Fruit fly (Drosophila melanogaster) whole organism, embryonic: ENCODE data around the gene CG6766.

ENCODE experiments used
- B-H1 ChIP-seq: fragments of 200-800 bp; sonication (Bioruptor generic); IDR thresholded peaks from 3 replicates; pipeline ENCODE4 v1.3.6; 2022; ENCODE audit warnings: missing biosample characterization, missing genetic modification characterization
- CG11456 ChIP-seq: fragments of 200-800 bp; sonication (Bioruptor generic); IDR thresholded peaks from 3 replicates; pipeline ENCODE4 v1.3.6; 2022; ENCODE audit warnings: missing biosample characterization, missing genetic modification characterization
- CG12155 ChIP-seq: fragments of 200-800 bp; sonication (Bioruptor generic); optimal IDR thresholded peaks from 3 replicates; lab custom pipeline; 2016; ENCODE audit warnings: missing biosample characterization, missing genetic modification characterization
- CG12219 ChIP-seq: fragments of 200-800 bp; sonication (Bioruptor generic); optimal IDR thresholded peaks from 3 replicates; lab custom pipeline; 2018; ENCODE audit warnings: missing biosample characterization, mild to moderate bottlenecking, missing genetic modification characterization
- CG14050 ChIP-seq: fragments of 200-800 bp; sonication (Bioruptor generic); IDR thresholded peaks from 3 replicates; pipeline ENCODE4 v1.3.6; 2022; ENCODE audit warnings: missing biosample characterization, missing genetic modification characterization
- CG1603 ChIP-seq: fragments of 200-800 bp; sonication (Bioruptor generic); optimal IDR thresholded peaks from 2 replicates; lab custom pipeline; 2019; ENCODE audit warnings: missing biosample characterization, mild to moderate bottlenecking, missing genetic modification characterization, moderate library complexity
- CG18476 ChIP-seq: fragments of 200-800 bp; sonication (Bioruptor generic); optimal IDR thresholded peaks from 2 replicates; lab custom pipeline; 2016; ENCODE audit warnings: missing biosample characterization, mild to moderate bottlenecking, missing genetic modification characterization
- CG2116 ChIP-seq: fragments of 200-800 bp; sonication (Bioruptor generic); optimal IDR thresholded peaks from 3 replicates; lab custom pipeline; 2018; ENCODE audit warnings: missing biosample characterization, mild to moderate bottlenecking, missing genetic modification characterization
- CG32767 ChIP-seq: fragments of 200-800 bp; sonication (Bioruptor generic); IDR thresholded peaks from 2 replicates; pipeline ENCODE4 v1.3.6; 2022; ENCODE audit warnings: missing biosample characterization, missing genetic modification characterization
- CG34376 ChIP-seq: fragments of 200-800 bp; sonication (Bioruptor generic); optimal IDR thresholded peaks from 2 replicates; lab custom pipeline; 2018; ENCODE audit warnings: missing biosample characterization, mild to moderate bottlenecking, missing genetic modification characterization
- CG4617 ChIP-seq: fragments of 200-800 bp; sonication (Bioruptor generic); optimal IDR thresholded peaks from 3 replicates; lab custom pipeline; 2016; ENCODE audit warnings: missing biosample characterization, missing genetic modification characterization, borderline replicate concordance
- CG7839 ChIP-seq: fragments of 200-800 bp; sonication (Bioruptor generic); optimal IDR thresholded peaks from 3 replicates; lab custom pipeline; 2018; ENCODE audit warnings: missing biosample characterization, mild to moderate bottlenecking, missing genetic modification characterization, moderate library complexity
- CG7928 ChIP-seq: fragments of 200-800 bp; sonication (Bioruptor generic); optimal IDR thresholded peaks from 2 replicates; lab custom pipeline; 2017; ENCODE audit warnings: missing biosample characterization, mild to moderate bottlenecking, missing genetic modification characterization
- CG9437 ChIP-seq: fragments of 200-800 bp; sonication (Bioruptor generic); optimal IDR thresholded peaks from 2 replicates; lab custom pipeline; 2018; ENCODE audit warnings: missing biosample characterization, mild to moderate bottlenecking, missing genetic modification characterization
- CG9817 ChIP-seq: fragments of 200-800 bp; sonication (Bioruptor generic); optimal IDR thresholded peaks from 2 replicates; lab custom pipeline; 2018; ENCODE audit warnings: missing biosample characterization, mild to moderate bottlenecking, missing genetic modification characterization, moderate library complexity
- Chrac-16 ChIP-seq: fragments of 200-800 bp; sonication (Bioruptor generic); optimal IDR thresholded peaks from 3 replicates; lab custom pipeline; 2016; ENCODE audit warnings: missing biosample characterization, missing genetic modification characterization
- CkIIα-i1 ChIP-seq: fragments of 200-800 bp; sonication (Bioruptor generic); IDR thresholded peaks from 2 replicates; pipeline ENCODE4 v1.3.6; 2022; ENCODE audit warnings: missing biosample characterization, missing genetic modification characterization
- Drgx ChIP-seq: fragments of 200-800 bp; sonication (Bioruptor generic); IDR thresholded peaks from 2 replicates; pipeline ENCODE4 v1.3.6; 2022; ENCODE audit warnings: missing biosample characterization, missing genetic modification characterization
- Elba2 ChIP-seq: fragments of 200-800 bp; sonication (Bioruptor generic); optimal IDR thresholded peaks from 3 replicates; lab custom pipeline; 2016; ENCODE audit warnings: missing biosample characterization, missing genetic modification characterization
- Fer1 ChIP-seq: fragments of 200-800 bp; sonication (Bioruptor generic); optimal IDR thresholded peaks from 2 replicates; lab custom pipeline; 2017; ENCODE audit warnings: missing biosample characterization, mild to moderate bottlenecking, missing genetic modification characterization
- Gug ChIP-seq: fragments of 200-800 bp; sonication (Bioruptor generic); IDR thresholded peaks from 4 replicates; pipeline ENCODE4 v1.3.6; 2022; ENCODE audit warnings: missing biosample characterization, missing genetic modification characterization
- HLH3B ChIP-seq: fragments of 200-800 bp; sonication (Bioruptor generic); IDR thresholded peaks from 2 replicates; pipeline ENCODE4 v1.3.6; 2022; ENCODE audit warnings: missing biosample characterization, missing genetic modification characterization
- MBD-R2 ChIP-seq: fragments of 200-800 bp; sonication (Bioruptor generic); IDR thresholded peaks from 2 replicates; pipeline ENCODE4 v1.3.6; 2022; ENCODE audit warnings: missing biosample characterization, missing genetic modification characterization
- Max ChIP-seq: fragments of 200-800 bp; sonication (Bioruptor generic); optimal IDR thresholded peaks from 2 replicates; lab custom pipeline; 2016; ENCODE audit warnings: missing biosample characterization, mild to moderate bottlenecking, missing genetic modification characterization
- Meics ChIP-seq: fragments of 200-800 bp; sonication (Bioruptor generic); optimal IDR thresholded peaks from 2 replicates; lab custom pipeline; 2017; ENCODE audit warnings: missing biosample characterization, mild to moderate bottlenecking, missing genetic modification characterization
- NK7.1 ChIP-seq: fragments of 200-800 bp; sonication (Bioruptor generic); optimal IDR thresholded peaks from 3 replicates; lab custom pipeline; 2016; ENCODE audit warnings: missing biosample characterization, missing genetic modification characterization
- Pdp1 ChIP-seq, 2 experiments: fragments of 200-800 bp; sonication (Bioruptor generic); optimal IDR thresholded peaks; 3 replicates each; lab custom pipeline; 2016; ENCODE audit warnings: missing biosample characterization in 2 of 2, missing genetic modification characterization in 2 of 2, mild to moderate bottlenecking in 1 of 2, moderate library complexity in 1 of 2
- Ptx1 ChIP-seq: fragments of 200-800 bp; sonication (Bioruptor generic); IDR thresholded peaks from 2 replicates; pipeline ENCODE4 v1.3.6; 2022; ENCODE audit warnings: missing biosample characterization, missing genetic modification characterization
- Trl ChIP-seq, 3 experiments: fragments of >200 bp in 2 of 3; fragments of 200-800 bp in 1 of 3; sonication (Bioruptor generic) in 1 of 3; optimal IDR thresholded peaks; 2 replicates in 1 of 3; 3 replicates in 2 of 3; lab custom pipeline; 2016 to 2017; ENCODE audit warnings: missing biosample characterization in 1 of 3, missing genetic modification characterization in 1 of 3
- amos ChIP-seq: fragments of 200-800 bp; sonication (Bioruptor generic); IDR thresholded peaks from 2 replicates; pipeline ENCODE4 v1.3.6; 2022; ENCODE audit warnings: missing biosample characterization, missing genetic modification characterization; ENCODE audit not compliant: partially characterized antibody
- bbx ChIP-seq: fragments of 200-800 bp; sonication (Bioruptor generic); IDR thresholded peaks from 2 replicates; pipeline ENCODE4 v1.3.6; 2022; ENCODE audit warnings: missing biosample characterization, missing genetic modification characterization; ENCODE audit not compliant: partially characterized antibody
- bigmax ChIP-seq: fragments of 200-800 bp; sonication (Bioruptor generic); optimal IDR thresholded peaks from 2 replicates; lab custom pipeline; 2018; ENCODE audit warnings: missing biosample characterization, mild to moderate bottlenecking, missing genetic modification characterization
- bowl ChIP-seq: fragments of 200-800 bp; sonication (Bioruptor generic); IDR thresholded peaks from 2 replicates; pipeline ENCODE4 v1.3.6; 2022; ENCODE audit warnings: missing biosample characterization, missing genetic modification characterization
- crc ChIP-seq: fragments of 200-800 bp; sonication (Bioruptor generic); optimal IDR thresholded peaks from 2 replicates; lab custom pipeline; 2016; ENCODE audit warnings: missing biosample characterization, missing genetic modification characterization
- crol ChIP-seq: fragments of 200-800 bp; sonication (Bioruptor generic); IDR thresholded peaks from 2 replicates; pipeline ENCODE4 v1.3.6; 2022; ENCODE audit warnings: missing biosample characterization, missing genetic modification characterization
- dpn ChIP-seq, 2 experiments: fragments of 200-800 bp; sonication (Bioruptor generic); optimal IDR thresholded peaks; 3 replicates each; lab custom pipeline; 2016; ENCODE audit warnings: missing biosample characterization in 2 of 2, missing genetic modification characterization in 2 of 2
- emc ChIP-seq: fragments of 200-800 bp; sonication (Bioruptor generic); optimal IDR thresholded peaks from 2 replicates; lab custom pipeline; 2016; ENCODE audit warnings: missing biosample characterization, missing genetic modification characterization
- kni ChIP-seq: fragments of 200-800 bp; sonication (Bioruptor generic); optimal IDR thresholded peaks from 3 replicates; lab custom pipeline; 2017; ENCODE audit warnings: mild to moderate bottlenecking, missing biosample characterization, missing genetic modification reagents, missing genetic modification characterization
- lov ChIP-seq, 2 experiments: fragments of 200-800 bp in 1 of 2; fragments of >200 bp in 1 of 2; sonication (Bioruptor generic) in 1 of 2; IDR thresholded peaks in 1 of 2; optimal IDR thresholded peaks in 1 of 2; 2 replicates in 1 of 2; 3 replicates in 1 of 2; pipeline versions ENCODE4 v1.3.6 to Lab custom; 2017 to 2022; ENCODE audit warnings: missing biosample characterization in 1 of 2, missing genetic modification characterization in 1 of 2
- luna ChIP-seq: fragments of 200-800 bp; sonication (Bioruptor generic); optimal IDR thresholded peaks from 2 replicates; lab custom pipeline; 2016; ENCODE audit warnings: missing biosample characterization, missing genetic modification characterization
- nerfin-1 ChIP-seq: fragments of 200-800 bp; sonication (Bioruptor generic); optimal IDR thresholded peaks from 3 replicates; lab custom pipeline; 2019; ENCODE audit warnings: missing biosample characterization, mild to moderate bottlenecking, missing genetic modification characterization, moderate library complexity
- p53 ChIP-seq: fragments of 200-800 bp; sonication (Bioruptor generic); optimal IDR thresholded peaks from 2 replicates; lab custom pipeline; 2016; ENCODE audit warnings: missing biosample characterization, missing genetic modification characterization
- pan ChIP-seq, 4 experiments: fragments of >200 bp in 3 of 4; fragments of 200-800 bp in 1 of 4; sonication (Bioruptor generic) in 1 of 4; optimal IDR thresholded peaks in 3 of 4; IDR thresholded peaks in 1 of 4; 2 replicates each; pipeline versions ENCODE4 v1.3.6 to Lab custom; 2017 to 2022; ENCODE audit warnings: missing biosample characterization in 2 of 4, missing genetic modification characterization in 2 of 4, mixed read lengths in 1 of 4
- pb ChIP-seq: fragments of 200-800 bp; sonication (Bioruptor generic); optimal IDR thresholded peaks from 3 replicates; lab custom pipeline; 2016; ENCODE audit warnings: missing biosample characterization, missing genetic modification characterization
- run ChIP-seq: fragments of 200-800 bp; sonication (Bioruptor generic); optimal IDR thresholded peaks from 3 replicates; lab custom pipeline; 2018; ENCODE audit warnings: missing biosample characterization, mild to moderate bottlenecking, missing genetic modification characterization
- sc ChIP-seq, 3 experiments: fragments of >200 bp in 2 of 3; fragments of 200-800 bp in 1 of 3; sonication (Bioruptor generic) in 1 of 3; optimal IDR thresholded peaks; 2 replicates in 2 of 3; 3 replicates in 1 of 3; lab custom pipeline; 2017; ENCODE audit warnings: mild to moderate bottlenecking in 1 of 3, missing biosample characterization in 1 of 3, missing genetic modification characterization in 1 of 3, missing genetic modification reagents in 1 of 3
- toy ChIP-seq: fragments of 200-800 bp; sonication (Bioruptor generic); IDR thresholded peaks from 2 replicates; pipeline ENCODE4 v1.3.6; 2022; ENCODE audit warnings: missing biosample characterization, missing genetic modification characterization
- twi ChIP-seq: fragments of 200-800 bp; optimal IDR thresholded peaks from 2 replicates; lab custom pipeline; 2019; ENCODE audit warnings: missing biosample characterization, mild to moderate bottlenecking, missing genetic modification characterization, moderate library complexity
- z ChIP-seq: fragments of 200-800 bp; sonication (Bioruptor generic); IDR thresholded peaks from 3 replicates; pipeline ENCODE4 v1.3.6; 2022; ENCODE audit warnings: missing biosample characterization, missing genetic modification characterization

Gene CG6766

DNA sequence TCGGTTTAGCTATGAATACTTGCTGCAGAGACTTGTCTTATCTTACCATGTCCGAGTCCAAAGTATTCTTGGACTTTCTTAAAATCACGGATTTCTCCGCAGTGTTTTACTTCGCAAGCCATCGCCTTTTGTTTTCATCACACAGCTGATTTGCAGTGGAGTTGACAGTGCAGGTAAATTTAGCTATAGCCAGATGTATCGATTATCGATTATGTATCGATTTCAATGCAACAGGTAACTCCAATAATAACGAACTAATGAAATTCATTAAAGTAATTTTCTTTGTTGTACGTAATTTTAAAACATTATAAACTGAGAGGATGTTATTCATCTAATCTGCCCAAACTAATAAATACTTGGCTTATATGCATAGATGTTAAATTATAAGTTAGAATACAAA is 22.5 kb upstream of the CG6766 start, which contains the start of gene Rab3-GAP (continued):
- TF ChIP-seq CG2116 (GFP tag; lab: Kevin White, UChicago) (peak; percentile 85), dpn (GFP tag; optimal IDR thresholded peaks at IDR 0.05; lab: Kevin White, UChicago) (peak in 1 of 2 experiments; percentile 53), pb (GFP tag; lab: Kevin White, UChicago) (no peak), CkIIα-i1 (no peak), HLH3B (GFP tag; lab: Robert Waterston, UW) (no peak; the same call in 1 of the 2 replicates), toy (no peak), bigmax (GFP tag; lab: Kevin White, UChicago) (no peak), CG18476 (GFP tag; lab: Kevin White, UChicago) (no peak), CG7928 (GFP tag; lab: Kevin White, UChicago) (no peak), lov (optimal IDR thresholded peaks at IDR 0.05; lab: Kevin White, UChicago) (no peak), lov (GFP tag; IDR thresholded peaks at IDR 0.05; lab: Robert Waterston, UW) (no peak), Trl (optimal IDR thresholded peaks at IDR 0.05; lab: Kevin White, UChicago) (no peak), Trl (GFP tag; optimal IDR thresholded peaks at IDR 0.05; lab: Kevin White, UChicago) (no peak), CG4617 (peak; percentile 6), CG34376 (no peak), crc (GFP tag; lab: Kevin White, UChicago) (no peak), CG1603 (tag; lab: Kevin White, UChicago) (peak; percentile 59), CG12155 (GFP tag; lab: Kevin White, UChicago) (peak; percentile 22), Drgx (GFP tag; lab: Robert Waterston, UW) (no peak), B-H1 (GFP tag; lab: Robert Waterston, UW) (no peak), Chrac-16 (GFP tag; lab: Kevin White, UChicago) (peak; percentile 29), Elba2 (GFP tag; lab: Kevin White, UChicago) (peak; percentile 20), emc (GFP tag; lab: Kevin White, UChicago) (no peak), Meics (GFP tag; lab: Kevin White, UChicago) (no peak), twi (no peak), pan (optimal IDR thresholded peaks at IDR 0.05; lab: Kevin White, UChicago) (no peak), pan (GFP tag; optimal IDR thresholded peaks at IDR 0.05 in 1 of 2, IDR thresholded peaks at IDR 0.05 in 1 of 2) (peak in 1 of 2 experiments; percentile 40), CG9437 (no peak), bbx (GFP tag; lab: Robert Waterston, UW) (no peak), Gug (GFP tag; lab: Robert Waterston, UW) (no peak), z (GFP tag; lab: Robert Waterston, UW) (no peak), CG9817 (no peak), bowl (GFP tag; lab: Robert Waterston, UW) (no peak), CG32767 (GFP tag; lab: Robert Waterston, UW) (0 out of 2 replicates have a peak, but pooled peaks have one; percentile 15), p53 (no peak), amos (GFP tag; lab: Robert Waterston, UW) (peak; percentile 37; the same call in 1 of the 2 replicates), CG14050 (GFP tag; lab: Robert Waterston, UW) (no peak), sc (optimal IDR thresholded peaks at IDR 0.05; lab: Kevin White, UChicago) (no peak), sc (GFP tag; optimal IDR thresholded peaks at IDR 0.05; lab: Kevin White, UChicago) (no peak), MBD-R2 (GFP tag; lab: Robert Waterston, UW) (peak; percentile 82), CG12219 (no peak), Max (no peak), CG7839 (tag; lab: Kevin White, UChicago) (no peak), kni (GFP tag; lab: Kevin White, UChicago) (no peak), Fer1 (GFP tag; lab: Kevin White, UChicago) (peak; percentile 60), luna (GFP tag; lab: Kevin White, UChicago) (no peak), nerfin-1 (tag; lab: Kevin White, UChicago) (peak; percentile 62), CG11456 (GFP tag; lab: Robert Waterston, UW) (no peak), Pdp1 (GFP tag; optimal IDR thresholded peaks at IDR 0.05; lab: Kevin White, UChicago) (peak in 1 of 2 experiments; percentile 37), crol (GFP tag; lab: Robert Waterston, UW) (no peak), run (tag; lab: Kevin White, UChicago) (no peak), Ptx1 (GFP tag; lab: Robert Waterston, UW) (no peak), NK7.1 (GFP tag; lab: Kevin White, UChicago) (no peak)
